Fruit fly (Drosophila melanogaster) whole organism, wandering third instar larva: Measurements from ENCODE around the gene bai.

Experiments
- HLH106 ChIP-seq: fragments of 200-800 bp; optimal IDR thresholded peaks from 3 replicates; lab custom pipeline; 2019; ENCODE audit warnings: missing biosample characterization, mild to moderate bottlenecking, missing genetic modification characterization, moderate library complexity
- dl ChIP-seq, 2 experiments: fragments of 175-275, 200-275 bp in 1 of 2; fragments of 200-275 bp in 1 of 2; sonication (Bioruptor generic); optimal IDR thresholded peaks; lab custom pipeline; 2018; ENCODE audit warnings: mild to moderate bottlenecking in 2 of 2, missing biosample characterization in 2 of 2, missing genetic modification characterization in 2 of 2, moderate library complexity in 2 of 2; ENCODE audit not compliant: partially characterized antibody in 2 of 2, insufficient read depth in 1 of 2

dm6 chr3R:25049383-25049741 lies 10.2 kb downstream of the bai start, which contains the start of gene CG11791:
- TF ChIP-seq HLH106 (tag; lab: Kevin White, UChicago) (no peak), dl (GFP tag; optimal IDR thresholded peaks at IDR 0.05; lab: Kevin White, UChicago; ENCODE audit: insufficient read depth in 1 of 2, partially characterized antibody in 2 of 2) (no peak)
